Worm (Caenorhabditis elegans) whole organism, mixed stage, embryonic: ENCODE measurements around the gene amx-1.

Source experiments
- M03D4.4 ChIP-seq: sonication (generic microtip); optimal IDR thresholded peaks from 2 replicates; lab custom pipeline; 2017; ENCODE audit warnings: mild to moderate bottlenecking, missing genetic modification characterization, missing compliant biosample characterization
- bed-3 ChIP-seq: fragments of 200-800 bp; sonication (Bioruptor generic); optimal IDR thresholded peaks from 3 replicates; lab custom pipeline; 2018; ENCODE audit warnings: mild to moderate bottlenecking, missing genetic modification characterization, moderate library complexity, missing compliant biosample characterization
- blmp-1 ChIP-seq: fragments of 150-350 bp; optimal IDR thresholded peaks from 2 replicates; lab custom pipeline; 2014; ENCODE audit warnings: missing biosample characterization, missing genetic modification characterization
- ceh-39 ChIP-seq: fragments of 150-350 bp; optimal IDR thresholded peaks from 2 replicates; lab custom pipeline; 2014; ENCODE audit warnings: missing biosample characterization, missing genetic modification characterization
- ceh-43 ChIP-seq: fragments of 200-800 bp; sonication (Bioruptor generic); optimal IDR thresholded peaks from 2 replicates; lab custom pipeline; 2018; ENCODE audit warnings: mild to moderate bottlenecking, missing genetic modification characterization, moderate library complexity, missing compliant biosample characterization
- ceh-83 ChIP-seq: fragments of 200-800 bp; sonication (Bioruptor generic); optimal IDR thresholded peaks from 2 replicates; lab custom pipeline; 2018; ENCODE audit warnings: mild to moderate bottlenecking, missing genetic modification characterization, missing compliant biosample characterization
- ces-1 ChIP-seq: fragments of 150-350 bp; optimal IDR thresholded peaks from 2 replicates; lab custom pipeline; 2014; ENCODE audit warnings: missing biosample characterization, missing genetic modification reagents, missing genetic modification characterization
- cnd-1 ChIP-seq: fragments of 200-800 bp; sonication (Bioruptor generic); optimal IDR thresholded peaks from 2 replicates; lab custom pipeline; 2018; ENCODE audit warnings: mild to moderate bottlenecking, missing genetic modification characterization, missing compliant biosample characterization
- drap-1 ChIP-seq: fragments of 200-800 bp; sonication (Bioruptor generic); optimal IDR thresholded peaks from 3 replicates; lab custom pipeline; 2018; ENCODE audit warnings: mild to moderate bottlenecking, missing genetic modification characterization, missing compliant biosample characterization
- elt-1 ChIP-seq: sonication (generic microtip); optimal IDR thresholded peaks from 2 replicates; lab custom pipeline; 2017; ENCODE audit warnings: missing genetic modification characterization, mild to moderate bottlenecking, missing compliant biosample characterization, antibody characterized with exemption, moderate library complexity, borderline replicate concordance; ENCODE audit not compliant: insufficient read depth
- elt-3 ChIP-seq: fragments of 150-350 bp; optimal IDR thresholded peaks from 2 replicates; lab custom pipeline; 2014; ENCODE audit warnings: missing biosample characterization, missing genetic modification characterization
- flh-1 ChIP-seq: fragments of 200-800 bp; sonication (Bioruptor generic); optimal IDR thresholded peaks from 2 replicates; lab custom pipeline; 2018; ENCODE audit warnings: mild to moderate bottlenecking, missing genetic modification characterization, moderate library complexity, missing compliant biosample characterization
- ham-2 ChIP-seq: fragments of 200-800 bp; sonication (Bioruptor generic); optimal IDR thresholded peaks from 2 replicates; lab custom pipeline; 2018; ENCODE audit warnings: mild to moderate bottlenecking, missing genetic modification characterization, missing compliant biosample characterization
- hlh-1 ChIP-seq: fragments of 150-350 bp; optimal IDR thresholded peaks from 2 replicates; lab custom pipeline; 2014; ENCODE audit warnings: missing biosample characterization, missing genetic modification reagents, missing genetic modification characterization
- lin-13 ChIP-seq: fragments of 150-350 bp; optimal IDR thresholded peaks from 2 replicates; lab custom pipeline; 2014; ENCODE audit warnings: missing biosample characterization, missing genetic modification characterization
- lin-32 ChIP-seq: fragments of 200-800 bp; sonication (Bioruptor generic); optimal IDR thresholded peaks from 2 replicates; lab custom pipeline; 2018; ENCODE audit warnings: mild to moderate bottlenecking, missing genetic modification characterization, missing compliant biosample characterization
- lsy-2 ChIP-seq: fragments of 150-350 bp; optimal IDR thresholded peaks from 2 replicates; lab custom pipeline; 2014; ENCODE audit warnings: missing biosample characterization, missing genetic modification characterization
- mab-5 ChIP-seq: fragments of 150-350 bp; optimal IDR thresholded peaks from 2 replicates; lab custom pipeline; 2014; ENCODE audit warnings: missing biosample characterization, missing genetic modification characterization
- mep-1 ChIP-seq: fragments of 150-350 bp; optimal IDR thresholded peaks from 2 replicates; lab custom pipeline; 2017; ENCODE audit warnings: missing biosample characterization, missing genetic modification reagents, missing genetic modification characterization, inconsistent platforms
- mls-2 ChIP-seq: sonication (generic microtip); optimal IDR thresholded peaks from 2 replicates; lab custom pipeline; 2016; ENCODE audit warnings: mild to moderate bottlenecking, missing genetic modification characterization, moderate library complexity, missing compliant biosample characterization
- nhr-12 ChIP-seq: fragments of 150-350 bp; optimal IDR thresholded peaks from 2 replicates; lab custom pipeline; 2014; ENCODE audit warnings: missing biosample characterization, missing genetic modification characterization
- nhr-2 ChIP-seq: fragments of 150-350 bp; optimal IDR thresholded peaks from 2 replicates; lab custom pipeline; 2014; ENCODE audit warnings: missing biosample characterization, missing genetic modification characterization
- nhr-237 ChIP-seq: fragments of 150-350 bp; optimal IDR thresholded peaks from 2 replicates; lab custom pipeline; 2014; ENCODE audit warnings: missing biosample characterization, missing genetic modification characterization
- nhr-28 ChIP-seq: fragments of 150-350 bp; optimal IDR thresholded peaks from 2 replicates; lab custom pipeline; 2014; ENCODE audit warnings: missing biosample characterization, missing genetic modification characterization
- nhr-76 ChIP-seq: sonication (generic microtip); optimal IDR thresholded peaks from 2 replicates; lab custom pipeline; 2017; ENCODE audit warnings: missing biosample characterization, missing genetic modification characterization
- pha-4 ChIP-seq: fragments of 150-350 bp; optimal IDR thresholded peaks from 2 replicates; lab custom pipeline; 2018; ENCODE audit warnings: missing biosample characterization, missing genetic modification reagents, missing genetic modification characterization
- sem-2 ChIP-seq: fragments of 200-800 bp; sonication (Bioruptor generic); optimal IDR thresholded peaks from 2 replicates; lab custom pipeline; 2018; ENCODE audit warnings: mild to moderate bottlenecking, missing genetic modification characterization, missing compliant biosample characterization
- snpc-4 ChIP-seq: fragments of 150-350 bp; optimal IDR thresholded peaks from 2 replicates; lab custom pipeline; 2014; ENCODE audit warnings: missing biosample characterization, missing genetic modification characterization
- sptf-1 ChIP-seq: sonication (generic microtip); optimal IDR thresholded peaks from 2 replicates; lab custom pipeline; 2017; ENCODE audit warnings: mild to moderate bottlenecking, missing genetic modification characterization, moderate library complexity, missing compliant biosample characterization
- tbx-8 ChIP-seq: fragments of 200-800 bp; sonication (Bioruptor generic); optimal IDR thresholded peaks from 2 replicates; lab custom pipeline; 2018; ENCODE audit warnings: mild to moderate bottlenecking, missing genetic modification characterization, moderate library complexity, missing compliant biosample characterization
- unc-120 ChIP-seq: sonication (generic microtip); optimal IDR thresholded peaks from 2 replicates; lab custom pipeline; 2017; ENCODE audit warnings: missing genetic modification characterization, missing compliant biosample characterization; ENCODE audit not compliant: poor library complexity, severe bottlenecking
- unc-39 ChIP-seq: fragments of 150-350 bp; optimal IDR thresholded peaks from 2 replicates; lab custom pipeline; 2014; ENCODE audit warnings: missing biosample characterization, missing genetic modification characterization
- unc-62 ChIP-seq: fragments of 150-350 bp; optimal IDR thresholded peaks from 2 replicates; lab custom pipeline; 2014; ENCODE audit warnings: missing biosample characterization, missing genetic modification reagents, missing genetic modification characterization
- zip-8 ChIP-seq: fragments of 150-350 bp; optimal IDR thresholded peaks from 2 replicates; lab custom pipeline; 2014; ENCODE audit warnings: missing biosample characterization, missing genetic modification characterization
- ztf-11 ChIP-seq: fragments of 150-350 bp; optimal IDR thresholded peaks from 2 replicates; lab custom pipeline; 2014; ENCODE audit warnings: missing biosample characterization, missing genetic modification characterization

The amx-1 gene

ce11 chrIII:3800240-3800933 lies 21.8 kb upstream of the amx-1 start, which contains the start of gene mtm-3:
Gene mtm-3, minus strand, starts transcription at chrIII:3800467.
- TF ChIP-seq unc-120 (tag; lab: Kevin White, UChicago) (no peak), elt-1 (no peak), zip-8 (tag; lab: Kevin White, UChicago) (no peak), cnd-1 (tag; lab: Kevin White, UChicago) (no peak), nhr-76 (tag; lab: Kevin White, UChicago) (no peak), lsy-2 (tag; lab: Kevin White, UChicago) (no peak), M03D4.4 (tag; lab: Kevin White, UChicago) (no peak), ceh-39 (tag; lab: Kevin White, UChicago) (no peak), snpc-4 (tag; lab: Kevin White, UChicago) (no peak), unc-39 (tag; lab: Kevin White, UChicago) (no peak), lin-13 (tag; lab: Kevin White, UChicago) (no peak), drap-1 (GFP tag; lab: Kevin White, UChicago) (no peak), mep-1 (tag; lab: Kevin White, UChicago) (no peak), nhr-237 (tag; lab: Kevin White, UChicago) (no peak), ztf-11 (no peak), elt-3 (no peak), unc-62 (GFP tag; lab: Kevin White, UChicago) (no peak), flh-1 (GFP tag; lab: Kevin White, UChicago) (no peak), nhr-28 (no peak), ces-1 (GFP tag; lab: Kevin White, UChicago) (no peak)

ce11 chrIII:3800934-3801252 lies 21.3 kb upstream of the amx-1 start:
- TF ChIP-seq elt-1 (no peak), sem-2 (GFP tag; lab: Kevin White, UChicago) (no peak), unc-39 (tag; lab: Kevin White, UChicago) (no peak), ces-1 (GFP tag; lab: Kevin White, UChicago) (no peak), elt-3 (no peak), cnd-1 (tag; lab: Kevin White, UChicago) (no peak), nhr-76 (tag; lab: Kevin White, UChicago) (no peak), zip-8 (tag; lab: Kevin White, UChicago) (no peak)

- TF ChIP-seq mab-5 (tag; lab: Kevin White, UChicago) (no peak), ceh-43 (GFP tag; lab: Kevin White, UChicago) (no peak), ztf-11 (peak; percentile 65), ceh-39 (tag; lab: Kevin White, UChicago) (peak; percentile 57), nhr-28 (peak; percentile 45), hlh-1 (tag; lab: Kevin White, UChicago) (peak; percentile 93), nhr-2 (tag; lab: Kevin White, UChicago) (peak; percentile 65), M03D4.4 (tag; lab: Kevin White, UChicago) (peak; percentile 40), lin-32 (GFP tag; lab: Kevin White, UChicago) (peak; percentile 1), unc-39 (tag; lab: Kevin White, UChicago) (no peak), pha-4 (peak; percentile 93), snpc-4 (tag; lab: Kevin White, UChicago) (no peak), nhr-237 (tag; lab: Kevin White, UChicago) (peak; percentile 95), drap-1 (GFP tag; lab: Kevin White, UChicago) (peak; percentile 70), elt-3 (peak; percentile 50), elt-1 (no peak), tbx-8 (GFP tag; lab: Kevin White, UChicago) (no peak), nhr-12 (tag; lab: Kevin White, UChicago) (peak; percentile 51), ceh-83 (GFP tag; lab: Kevin White, UChicago) (no peak), unc-62 (GFP tag; lab: Kevin White, UChicago) (peak; percentile 88), blmp-1 (tag; lab: Kevin White, UChicago) (peak; percentile 29), bed-3 (GFP tag; lab: Kevin White, UChicago) (no peak), unc-120 (tag; lab: Kevin White, UChicago) (peak; percentile 72), ham-2 (GFP tag; lab: Kevin White, UChicago) (peak; percentile 86), mep-1 (tag; lab: Kevin White, UChicago) (peak; percentile 66), ces-1 (GFP tag; lab: Kevin White, UChicago) (peak; percentile 97), lsy-2 (tag; lab: Kevin White, UChicago) (peak; percentile 86), mls-2 (peak; percentile 76), sem-2 (GFP tag; lab: Kevin White, UChicago) (no peak), zip-8 (tag; lab: Kevin White, UChicago) (peak; percentile 33), sptf-1 (tag; lab: Kevin White, UChicago) (peak; percentile 80), flh-1 (GFP tag; lab: Kevin White, UChicago) (no peak), cnd-1 (tag; lab: Kevin White, UChicago) (peak; percentile 67), nhr-76 (tag; lab: Kevin White, UChicago) (no peak), lin-13 (tag; lab: Kevin White, UChicago) (peak; percentile 39)
Measured at ce11 chrIII:3801379-3801894, 20.8 kb upstream of the amx-1 start.
